Worm (Caenorhabditis elegans) whole organism, early embryonic: ENCODE results near the gene Y49F6B.12.

ENCODE experiments used
- B0310.2 ChIP-seq: sonication (generic microtip); optimal IDR thresholded peaks from 2 replicates; lab custom pipeline; 2016; ENCODE audit warnings: mild to moderate bottlenecking, missing genetic modification characterization, missing compliant biosample characterization
- aly-1 ChIP-seq: sonication (generic microtip); optimal IDR thresholded peaks from 2 replicates; lab custom pipeline; 2016; ENCODE audit warnings: missing genetic modification characterization, missing compliant biosample characterization
- ama-1 ChIP-seq: fragments of 150-350 bp; optimal IDR thresholded peaks from 2 replicates; lab custom pipeline; 2014
- ceh-13 ChIP-seq: fragments of 200-800 bp; sonication (Bioruptor generic); optimal IDR thresholded peaks from 2 replicates; lab custom pipeline; 2018; ENCODE audit warnings: mild to moderate bottlenecking, missing genetic modification characterization, missing compliant biosample characterization
- hmbx-1 ChIP-seq: sonication (generic microtip); optimal IDR thresholded peaks from 2 replicates; lab custom pipeline; 2016; ENCODE audit warnings: mild to moderate bottlenecking, missing genetic modification characterization, missing compliant biosample characterization
- pes-1 ChIP-seq: fragments of 200-800 bp; sonication (Bioruptor generic); IDR thresholded peaks from 2 replicates; pipeline ENCODE4 v1.3.6; 2022; ENCODE audit warnings: missing genetic modification reagents, missing genetic modification characterization, missing compliant biosample characterization
- scrt-1 ChIP-seq: fragments of 200-800 bp; sonication (Bioruptor generic); IDR thresholded peaks from 2 replicates; pipeline ENCODE4 v1.3.6; 2022; ENCODE audit warnings: missing genetic modification characterization, missing compliant biosample characterization
- tbx-37 ChIP-seq: fragments of 200-800 bp; sonication (Bioruptor generic); conservative IDR thresholded peaks from 2 replicates; pipeline ENCODE4 v1.3.6; 2022; ENCODE audit warnings: missing genetic modification reagents, missing genetic modification characterization, missing compliant biosample characterization
- tra-4 ChIP-seq: sonication (generic microtip); optimal IDR thresholded peaks from 2 replicates; lab custom pipeline; 2017; ENCODE audit warnings: missing genetic modification characterization, missing compliant biosample characterization

DNA sequence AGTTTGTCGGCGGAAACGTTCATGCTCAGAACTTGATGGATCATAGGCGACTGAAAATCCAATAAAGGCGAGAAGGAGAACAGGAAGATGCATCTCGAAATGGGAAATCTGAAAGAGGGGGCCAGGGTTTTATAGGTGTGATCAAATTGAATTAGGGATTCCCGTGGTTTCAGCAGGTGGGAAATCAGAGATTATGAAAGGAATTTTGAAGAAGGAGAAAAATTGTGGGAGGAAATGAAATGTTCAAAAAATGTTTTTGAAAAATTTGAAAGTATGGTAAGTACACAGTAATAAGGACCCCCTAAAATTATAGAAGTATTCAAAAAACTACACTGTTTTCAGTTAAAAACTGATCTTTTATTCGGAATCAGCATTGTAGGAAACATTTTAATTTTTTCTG lies 1.7 kb downstream of the Y49F6B.12 start, which contains the start of gene Y49F6B.20:
- TF ChIP-seq ama-1 (lab: Kevin White, UChicago) = no peak
- no peak for TF ChIP-seq aly-1 (tag; lab: Kevin White, UChicago)
- no peak for TF ChIP-seq scrt-1
- TF ChIP-seq tra-4 (tag; lab: Kevin White, UChicago) = no peak
- no peak for TF ChIP-seq B0310.2
- no peak for TF ChIP-seq tbx-37 (GFP tag; lab: Robert Waterston, UW)
- TF ChIP-seq hmbx-1 (tag; lab: Kevin White, UChicago) = no peak
- no peak for TF ChIP-seq pes-1 (GFP tag; lab: Robert Waterston, UW)
- no peak for TF ChIP-seq ceh-13 (GFP tag; lab: Kevin White, UChicago)
